Worm (Caenorhabditis elegans): Measurements from ENCODE around the gene irld-60.

The irld-60 gene

ce11 chrIII:12713862-12714261 is 36.9 kb downstream of the irld-60 start (continued):
- TF ChIP-seq nhr-237 (tag; optimal IDR thresholded peaks at IDR 0.05) (no peak), ets-5 (GFP tag; IDR thresholded peaks at IDR 0.05) (no peak), nhr-84 (tag; optimal IDR thresholded peaks at IDR 0.05) (no peak), blmp-1 (tag; optimal IDR thresholded peaks at IDR 0.05) (no peak), sox-4 (tag; optimal IDR thresholded peaks at IDR 0.05) (no peak), zag-1 (tag; optimal IDR thresholded peaks at IDR 0.05) (no peak), efl-1 (optimal IDR thresholded peaks at IDR 0.05) (peak; percentile 56 to 61), efl-1 (GFP tag; optimal IDR thresholded peaks at IDR 0.05 in 1 of 2) (peak; percentile 57 to 95), hlh-17 (GFP tag; optimal IDR thresholded peaks at IDR 0.05; ENCODE audit: borderline replicate concordance) (no peak), lin-15B (tag; optimal IDR thresholded peaks at IDR 0.05) (no peak), nhr-77 (tag; optimal IDR thresholded peaks at IDR 0.05) (no peak), lir-3 (tag; optimal IDR thresholded peaks at IDR 0.05; ENCODE audit: poor library complexity) (no peak), fkh-4 (tag; optimal IDR thresholded peaks at IDR 0.05; ENCODE audit: borderline replicate concordance) (no peak), egl-27 (tag; optimal IDR thresholded peaks at IDR 0.05) (no peak), nhr-28 (tag; optimal IDR thresholded peaks at IDR 0.05) (no peak), swsn-7 (tag; optimal IDR thresholded peaks at IDR 0.05) (no peak), sup-37 (GFP tag; optimal IDR thresholded peaks at IDR 0.05) (no peak), alr-1 (tag; optimal IDR thresholded peaks at IDR 0.05; ENCODE audit: borderline replicate concordance) (no peak), C04F5.9 (tag; optimal IDR thresholded peaks at IDR 0.05) (no peak), tbx-2 (tag; optimal IDR thresholded peaks at IDR 0.05) (no peak), zip-4 (GFP tag; optimal IDR thresholded peaks at IDR 0.05) (no peak), unc-130 (tag; optimal IDR thresholded peaks at IDR 0.05) (no peak), mab-9 (GFP tag; IDR thresholded peaks at IDR 0.05) (no peak), nhr-76 (tag; optimal IDR thresholded peaks at IDR 0.05) (no peak), egl-13 (tag; optimal IDR thresholded peaks at IDR 0.05) (no peak), jun-1 (tag; optimal IDR thresholded peaks at IDR 0.05) (no peak), nhr-85 (tag) (no peak), ama-1 (optimal IDR thresholded peaks at IDR 0.05) (no peak), skn-1 (tag; optimal IDR thresholded peaks at IDR 0.05) (peak; percentile 26), elt-2 (tag; optimal IDR thresholded peaks at IDR 0.05) (no peak), pag-3 (tag; optimal IDR thresholded peaks at IDR 0.05; ENCODE audit: borderline replicate concordance, insufficient read depth) (no peak), lin-13 (GFP tag; optimal IDR thresholded peaks at IDR 0.05) (no peak), lsy-2 (tag; optimal IDR thresholded peaks at IDR 0.05) (peak; percentile 21 to 58), elt-3 (tag; optimal IDR thresholded peaks at IDR 0.05) (no peak), ceh-63 (GFP tag; optimal IDR thresholded peaks at IDR 0.05) (no peak), mdl-1 (tag; optimal IDR thresholded peaks at IDR 0.05) (no peak), fos-1 (tag; optimal IDR thresholded peaks at IDR 0.05) (no peak), aha-1 (tag; optimal IDR thresholded peaks at IDR 0.05) (no peak), ztf-11 (tag; optimal IDR thresholded peaks at IDR 0.05) (no peak), sptf-1 (tag; optimal IDR thresholded peaks at IDR 0.05) (no peak), ceh-8 (GFP tag; optimal IDR thresholded peaks at IDR 0.05) (no peak), fkh-8 (tag; optimal IDR thresholded peaks at IDR 0.05) (no peak), ztf-4 (tag; optimal IDR thresholded peaks at IDR 0.05) (no peak), pax-3 (tag; optimal IDR thresholded peaks at IDR 0.05) (no peak), unc-30 (tag; optimal IDR thresholded peaks at IDR 0.05) (no peak)

- TF ChIP-seq sox-4 (tag; optimal IDR thresholded peaks at IDR 0.05) (no peak), nhr-47 (tag; optimal IDR thresholded peaks at IDR 0.05) (no peak), ceh-88 (GFP tag; IDR thresholded peaks at IDR 0.05) (no peak), nhr-85 (tag) (peak; percentile 59), nhr-20 (tag; optimal IDR thresholded peaks at IDR 0.05) (no peak), fkh-8 (tag; optimal IDR thresholded peaks at IDR 0.05) (no peak), nhr-28 (tag; optimal IDR thresholded peaks at IDR 0.05) (no peak)
Observed at ce11 chrIII:12711682-12712081, 39.0 kb downstream of the irld-60 start.

Data from whole organism, L1 larva.